Fruit fly (Drosophila melanogaster): ENCODE results near the gene Saysd1.

Gene Saysd1

dm6 chr3R:25247379-25247869 lies 32.4 kb upstream of the Saysd1 start, which contains the start of the genes RpS27 and Nup37 (continued):
- TF ChIP-seq Rx (GFP tag; IDR thresholded peaks at IDR 0.05) (peak; percentile 98), CG2712 (tag; optimal IDR thresholded peaks at IDR 0.05) (peak; percentile 94), ems (GFP tag; optimal IDR thresholded peaks at IDR 0.05) (peak; percentile 98), Blimp-1 (GFP tag; optimal IDR thresholded peaks at IDR 0.05) (peak; percentile 86), E2f1 (GFP tag; IDR thresholded peaks at IDR 0.05) (peak; percentile 94), CG11247 (GFP tag; IDR thresholded peaks at IDR 0.05) (peak; percentile 99), bigmax (GFP tag; optimal IDR thresholded peaks at IDR 0.05) (peak; percentile 86), gfzf (GFP tag; optimal IDR thresholded peaks at IDR 0.05) (peak; percentile 96), fu2 (GFP tag; optimal IDR thresholded peaks at IDR 0.05) (peak; percentile 98), CG4328 (GFP tag; optimal IDR thresholded peaks at IDR 0.05) (peak; percentile 99), pnt (GFP tag; optimal IDR thresholded peaks at IDR 0.05) (peak; percentile 91), her (GFP tag; optimal IDR thresholded peaks at IDR 0.05) (peak; percentile 97), Hr3 (GFP tag; optimal IDR thresholded peaks at IDR 0.05) (peak; percentile 96), zen2 (GFP tag; IDR thresholded peaks at IDR 0.05; ENCODE audit: partially characterized antibody) (no peak), CG32767 (GFP tag; IDR thresholded peaks at IDR 0.05) (peak; percentile 80), br (optimal IDR thresholded peaks at IDR 0.05) (no peak), CG8765 (GFP tag; IDR thresholded peaks at IDR 0.05) (peak; percentile 89), CG11456 (GFP tag; IDR thresholded peaks at IDR 0.05) (peak; percentile 99), Sry-δ (GFP tag; optimal IDR thresholded peaks at IDR 0.05) (peak; percentile 83), zfh1 (GFP tag; IDR thresholded peaks at IDR 0.05) (peak; percentile 98), Atf6 (GFP tag; IDR thresholded peaks at IDR 0.05) (peak; percentile 93), CG3281 (GFP tag; optimal IDR thresholded peaks at IDR 0.05) (peak; percentile 99), CG1647 (GFP tag; optimal IDR thresholded peaks at IDR 0.05) (peak; percentile 98), CG10654 (GFP tag; optimal IDR thresholded peaks at IDR 0.05) (peak; percentile 99), CG6683 (GFP tag; optimal IDR thresholded peaks at IDR 0.05) (peak; percentile 94), nmo (GFP tag; optimal IDR thresholded peaks at IDR 0.05) (peak; percentile 97), Sox100B (GFP tag; optimal IDR thresholded peaks at IDR 0.05) (peak; percentile 97), GATAe (GFP tag; conservative IDR thresholded peaks at IDR 0.05) (peak; percentile 87), CG9817 (tag; optimal IDR thresholded peaks at IDR 0.05) (peak; percentile 99), CG32772 (GFP tag; IDR thresholded peaks at IDR 0.05) (peak; percentile 96), Chrac-16 (GFP tag; optimal IDR thresholded peaks at IDR 0.05) (peak; percentile 91), CG17385 (GFP tag; optimal IDR thresholded peaks at IDR 0.05) (peak; percentile 97), E2f2 (GFP tag; IDR thresholded peaks at IDR 0.05) (peak; percentile 85), abd-A (tag; optimal IDR thresholded peaks at IDR 0.05) (no peak), tgo (GFP tag; IDR thresholded peaks at IDR 0.05) (peak; percentile 95), Meics (GFP tag; optimal IDR thresholded peaks at IDR 0.05) (peak; percentile 99), bbx (GFP tag; IDR thresholded peaks at IDR 0.05; ENCODE audit: partially characterized antibody) (0 out of 2 replicates have a peak, but pooled peaks have one; percentile 34), CG5245 (GFP tag; optimal IDR thresholded peaks at IDR 0.05) (peak; percentile 98), Hmx (GFP tag; optimal IDR thresholded peaks at IDR 0.05) (peak; percentile 86), sug (tag; optimal IDR thresholded peaks at IDR 0.05) (peak; percentile 97), Ets65A (GFP tag) (peak; percentile 100), CG8359 (GFP tag; optimal IDR thresholded peaks at IDR 0.05; ENCODE audit: borderline replicate concordance) (peak; percentile 94), pita (GFP tag; optimal IDR thresholded peaks at IDR 0.05) (no peak), CG17359 (tag; optimal IDR thresholded peaks at IDR 0.05) (peak; percentile 97), CG31365 (tag; optimal IDR thresholded peaks at IDR 0.05) (peak; percentile 92), CG1792 (GFP tag; optimal IDR thresholded peaks at IDR 0.05) (peak; percentile 98), pan (optimal IDR thresholded peaks at IDR 0.05) (no peak), pan (GFP tag; optimal IDR thresholded peaks at IDR 0.05 in 1 of 2, IDR thresholded peaks at IDR 0.05 in 1 of 2) (peak in 1 of 2 experiments; percentile 97), wek (GFP tag; optimal IDR thresholded peaks at IDR 0.05) (peak; percentile 97), Myb (GFP tag; optimal IDR thresholded peaks at IDR 0.05) (peak; percentile 94), Dref (GFP tag; IDR thresholded peaks at IDR 0.05) (peak; percentile 59), tx (GFP tag; optimal IDR thresholded peaks at IDR 0.05) (peak; percentile 97)

Measured in whole organism, embryonic.